Worm (Caenorhabditis elegans) whole organism, midembryonic: ENCODE measurements around the gene flp-6.

Experiments
- cog-1 ChIP-seq: sonication (generic microtip); optimal IDR thresholded peaks from 2 replicates; lab custom pipeline; 2016; ENCODE audit warnings: missing genetic modification characterization, missing compliant biosample characterization
- flt-1 ChIP-seq: fragments of 200-800 bp; sonication (Bioruptor generic); IDR thresholded peaks from 2 replicates; pipeline ENCODE4 v1.3.6; 2022; ENCODE audit warnings: missing genetic modification characterization, missing compliant biosample characterization
- med-1 ChIP-seq: sonication (generic microtip); optimal IDR thresholded peaks from 2 replicates; lab custom pipeline; 2017; ENCODE audit warnings: missing genetic modification characterization, mild to moderate bottlenecking, missing compliant biosample characterization, antibody characterized with exemption, missing genetic modification reagents; ENCODE audit not compliant: insufficient read depth
- tab-1 ChIP-seq: fragments of 200-800 bp; sonication (Bioruptor generic); IDR thresholded peaks from 2 replicates; pipeline ENCODE4 v1.3.6; 2022; ENCODE audit warnings: missing genetic modification characterization, missing compliant biosample characterization
- ztf-23 ChIP-seq: fragments of 200-800 bp; sonication (Bioruptor generic); IDR thresholded peaks from 2 replicates; pipeline ENCODE4 v1.3.6; 2022; ENCODE audit warnings: missing genetic modification reagents, missing genetic modification characterization, missing compliant biosample characterization
- ztf-29 ChIP-seq: fragments of 200-800 bp; sonication (Bioruptor generic); IDR thresholded peaks from 2 replicates; pipeline ENCODE4 v1.3.6; 2022; ENCODE audit warnings: missing genetic modification reagents, missing genetic modification characterization, missing compliant biosample characterization

- no peak for TF ChIP-seq med-1 (GFP tag; lab: Kevin White, UChicago)
- no peak for TF ChIP-seq ztf-23 (GFP tag; lab: Robert Waterston, UW)
- no peak for TF ChIP-seq flt-1 (GFP tag; lab: Robert Waterston, UW)
- TF ChIP-seq tab-1 (GFP tag; lab: Robert Waterston, UW), result no peak
- TF ChIP-seq ztf-29 (GFP tag; lab: Robert Waterston, UW), result no peak
- TF ChIP-seq cog-1 (tag; lab: Kevin White, UChicago), result no peak
These were observed 46.2 kb upstream of the flp-6 start, which contains the start of gene F36D4.5 for ce11 chrV:9425593-9425992.
